Worm (Caenorhabditis elegans): ENCODE measurements around the gene ZC204.13.

- TF ChIP-seq nhr-28 (tag; optimal IDR thresholded peaks at IDR 0.05) (no peak), mab-5 (tag; optimal IDR thresholded peaks at IDR 0.05) (no peak), unc-120 (tag; optimal IDR thresholded peaks at IDR 0.05; ENCODE audit: poor library complexity, severe bottlenecking) (no peak), elt-3 (tag; optimal IDR thresholded peaks at IDR 0.05) (no peak), ces-1 (GFP tag; optimal IDR thresholded peaks at IDR 0.05) (no peak)
Measured at ce11 chrII:1670985-1671384, 10.2 kb upstream of the ZC204.13 start.

Measured in whole organism, mixed stage, embryonic.